Worm (Caenorhabditis elegans): ENCODE data around the gene F22E5.2.
"Not testable (repeated sequence)": the region's sequence is repeated elsewhere in the genome, so short reads cannot be mapped to it uniquely, and the experiment has no call there.

DNA sequence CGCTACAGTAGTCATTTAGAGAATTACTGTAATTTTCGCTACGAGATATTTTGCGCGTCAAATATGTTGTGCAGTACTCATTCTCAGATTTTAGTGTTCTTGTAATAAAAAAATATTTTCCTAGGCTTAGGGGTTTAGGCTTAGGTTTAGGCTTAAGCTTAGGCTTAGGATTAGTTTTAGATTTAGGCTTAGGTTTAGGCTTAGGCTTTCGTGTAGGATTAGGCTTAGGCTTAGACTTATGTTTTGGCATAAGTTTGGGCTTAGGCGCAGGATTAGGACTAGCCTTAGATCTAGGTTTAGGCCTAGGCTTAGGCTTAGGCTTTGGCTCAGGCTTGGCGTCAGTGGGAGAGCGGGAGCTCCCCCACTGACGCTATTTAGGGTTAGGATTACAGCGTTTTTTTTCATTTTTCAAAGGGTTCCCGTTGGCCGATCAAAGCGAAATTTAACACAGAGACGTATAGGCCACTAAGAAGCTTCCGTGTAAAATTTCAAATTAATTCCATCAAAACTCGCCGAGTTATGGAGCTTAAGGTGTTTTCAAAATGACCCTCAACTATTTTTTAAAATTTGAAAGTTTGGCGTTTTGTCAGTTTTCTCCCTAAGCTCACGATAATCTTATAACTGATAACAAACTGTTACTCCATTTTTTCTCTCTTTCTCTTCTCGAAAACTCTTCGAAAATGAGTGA is 25.6 kb upstream of the F22E5.2 start, which contains the start of gene F22E5.8:
- TF ChIP-seq him-1, W03F9.2 (tag; optimal IDR thresholded peaks at IDR 0.05): not testable (repeated sequence)

Data from whole organism, L4/young adult.